Fruit fly (Drosophila melanogaster) whole organism, prepupa: Measurements from ENCODE around the gene CG13458.

Experiments used
- Blimp-1 ChIP-seq: fragments of 200-800 bp; sonication (Bioruptor generic); optimal IDR thresholded peaks from 3 replicates; lab custom pipeline; 2017; ENCODE audit warnings: missing biosample characterization, missing genetic modification characterization, mild to moderate bottlenecking, moderate library complexity, missing genetic modification reagents
- CG10631 ChIP-seq: fragments of 200-800 bp; sonication (Bioruptor generic); optimal IDR thresholded peaks from 2 replicates; lab custom pipeline; 2016; ENCODE audit warnings: missing biosample characterization, missing genetic modification characterization
- CG10669 ChIP-seq: fragments of 200-800 bp; sonication (Bioruptor generic); optimal IDR thresholded peaks from 3 replicates; lab custom pipeline; 2018; ENCODE audit warnings: missing biosample characterization, mild to moderate bottlenecking, missing genetic modification characterization, moderate library complexity
- CG11762 ChIP-seq: fragments of 200-800 bp; sonication (Bioruptor generic); optimal IDR thresholded peaks from 3 replicates; lab custom pipeline; 2016; ENCODE audit warnings: missing biosample characterization, missing genetic modification characterization; ENCODE audit not compliant: insufficient read depth
- CG3032 ChIP-seq: fragments of 200-800 bp; optimal IDR thresholded peaks from 2 replicates; lab custom pipeline; 2019; ENCODE audit warnings: missing biosample characterization, mild to moderate bottlenecking, missing genetic modification characterization, moderate library complexity
- CG31627 ChIP-seq: fragments of 200-800 bp; sonication (Bioruptor generic); optimal IDR thresholded peaks from 3 replicates; lab custom pipeline; 2016; ENCODE audit warnings: missing biosample characterization, missing genetic modification characterization
- CG34406 ChIP-seq: fragments of 200-800 bp; sonication (Bioruptor generic); optimal IDR thresholded peaks from 3 replicates; lab custom pipeline; 2016; ENCODE audit warnings: missing biosample characterization, missing genetic modification characterization
- CG6163 ChIP-seq: fragments of 200-800 bp; sonication (Bioruptor generic); IDR thresholded peaks from 3 replicates; pipeline ENCODE4 v1.3.6; 2022; ENCODE audit warnings: missing biosample characterization, missing genetic modification characterization
- CG6276 ChIP-seq: fragments of 200-800 bp; sonication (Bioruptor generic); optimal IDR thresholded peaks from 2 replicates; lab custom pipeline; 2017; ENCODE audit warnings: missing biosample characterization, mild to moderate bottlenecking, missing genetic modification characterization
- CG6792 ChIP-seq: fragments of 200-800 bp; sonication (Bioruptor generic); optimal IDR thresholded peaks from 3 replicates; lab custom pipeline; 2016; ENCODE audit warnings: missing biosample characterization, missing genetic modification characterization
- CG6808 ChIP-seq: fragments of 200-800 bp; sonication (Bioruptor generic); optimal IDR thresholded peaks from 3 replicates; lab custom pipeline; 2017; ENCODE audit warnings: missing biosample characterization, missing genetic modification characterization, mild to moderate bottlenecking, moderate library complexity, missing genetic modification reagents
- CG6854 ChIP-seq: fragments of 200-800 bp; sonication (Bioruptor generic); optimal IDR thresholded peaks from 2 replicates; lab custom pipeline; 2017; ENCODE audit warnings: missing biosample characterization, mild to moderate bottlenecking, missing genetic modification characterization
- CG7368 ChIP-seq: fragments of 200-800 bp; sonication (Bioruptor generic); optimal IDR thresholded peaks from 3 replicates; lab custom pipeline; 2016; ENCODE audit warnings: missing biosample characterization, missing genetic modification characterization
- CG9139 ChIP-seq: fragments of 200-800 bp; sonication (Bioruptor generic); optimal IDR thresholded peaks from 3 replicates; lab custom pipeline; 2017; ENCODE audit warnings: missing biosample characterization, mild to moderate bottlenecking, missing genetic modification characterization
- Eip75B ChIP-seq: fragments of 200-800 bp; sonication (Bioruptor generic); optimal IDR thresholded peaks from 3 replicates; lab custom pipeline; 2016; ENCODE audit warnings: missing biosample characterization, missing genetic modification characterization
- Eip78C ChIP-seq: fragments of 200-800 bp; sonication (Bioruptor generic); peaks from one replicate; lab custom pipeline; 2016; ENCODE audit warnings: missing biosample characterization, missing genetic modification characterization
- Eip93F ChIP-seq: fragments of 200-800 bp; sonication (Bioruptor generic); optimal IDR thresholded peaks from 2 replicates; lab custom pipeline; 2016; ENCODE audit warnings: missing biosample characterization, mild to moderate bottlenecking, missing genetic modification characterization
- Ets96B ChIP-seq: fragments of 200-800 bp; optimal IDR thresholded peaks from 2 replicates; lab custom pipeline; 2019; ENCODE audit warnings: missing biosample characterization, mild to moderate bottlenecking, missing genetic modification characterization, moderate library complexity
- Gug ChIP-seq: fragments of 200-800 bp; sonication (Bioruptor generic); IDR thresholded peaks from 2 replicates; pipeline ENCODE4 v1.3.6; 2022; ENCODE audit warnings: missing biosample characterization, missing genetic modification characterization
- Hr39 ChIP-seq: fragments of 200-800 bp; sonication (Bioruptor generic); optimal IDR thresholded peaks from 2 replicates; lab custom pipeline; 2016; ENCODE audit warnings: missing biosample characterization, missing genetic modification characterization
- Met ChIP-seq: fragments of 200-800 bp; sonication (Bioruptor generic); optimal IDR thresholded peaks from 3 replicates; lab custom pipeline; 2016; ENCODE audit warnings: missing biosample characterization, missing genetic modification characterization
- OdsH ChIP-seq: fragments of 200-800 bp; sonication (Bioruptor generic); optimal IDR thresholded peaks from 3 replicates; lab custom pipeline; 2016; ENCODE audit warnings: missing biosample characterization, missing genetic modification characterization
- acj6 ChIP-seq: fragments of 200-800 bp; sonication (Bioruptor generic); optimal IDR thresholded peaks from 3 replicates; lab custom pipeline; 2016; ENCODE audit warnings: missing biosample characterization, missing genetic modification characterization
- cyc ChIP-seq: fragments of 200-800 bp; sonication (Bioruptor generic); optimal IDR thresholded peaks from 3 replicates; lab custom pipeline; 2016; ENCODE audit warnings: missing biosample characterization, missing genetic modification characterization
- dsx ChIP-seq: fragments of 200-800 bp; optimal IDR thresholded peaks from 3 replicates; lab custom pipeline; 2019; ENCODE audit warnings: missing biosample characterization, mild to moderate bottlenecking, missing genetic modification characterization, moderate library complexity; ENCODE audit not compliant: poor library complexity, severe bottlenecking
- eg ChIP-seq: fragments of 200-800 bp; sonication (Bioruptor generic); IDR thresholded peaks from 3 replicates; pipeline ENCODE4 v1.3.6; 2022; ENCODE audit warnings: missing biosample characterization, missing genetic modification characterization
- esn ChIP-seq: fragments of 200-800 bp; sonication (Bioruptor generic); optimal IDR thresholded peaks from 2 replicates; lab custom pipeline; 2016; ENCODE audit warnings: missing biosample characterization, mild to moderate bottlenecking, missing genetic modification characterization, moderate library complexity
- fd85E ChIP-seq: fragments of 200-800 bp; sonication (Bioruptor generic); optimal IDR thresholded peaks from 3 replicates; lab custom pipeline; 2016; ENCODE audit warnings: missing biosample characterization, missing genetic modification characterization
- net ChIP-seq: fragments of 200-800 bp; sonication (Bioruptor generic); optimal IDR thresholded peaks from 3 replicates; lab custom pipeline; 2016; ENCODE audit warnings: missing biosample characterization, missing genetic modification characterization
- salr ChIP-seq, 2 experiments: fragments of 200-800 bp; sonication (Bioruptor generic); optimal IDR thresholded peaks; 3 replicates each; lab custom pipeline; 2016 to 2018; ENCODE audit warnings: missing biosample characterization in 2 of 2, missing genetic modification characterization in 2 of 2, mild to moderate bottlenecking in 1 of 2
- spab ChIP-seq: fragments of 200-800 bp; sonication (Bioruptor generic); optimal IDR thresholded peaks from 2 replicates; lab custom pipeline; 2017; ENCODE audit warnings: missing biosample characterization, mild to moderate bottlenecking, missing genetic modification characterization, missing genetic modification reagents
- ss ChIP-seq, 2 experiments: fragments of 200-800 bp; sonication (Bioruptor generic); optimal IDR thresholded peaks; 2 replicates in 1 of 2; 3 replicates in 1 of 2; lab custom pipeline; 2017 to 2018; ENCODE audit warnings: mild to moderate bottlenecking in 2 of 2, missing biosample characterization in 2 of 2, missing genetic modification characterization in 2 of 2, moderate library complexity in 1 of 2
- topi ChIP-seq: fragments of 200-800 bp; sonication (Bioruptor generic); optimal IDR thresholded peaks from 3 replicates; lab custom pipeline; 2016; ENCODE audit warnings: missing biosample characterization, missing genetic modification characterization
- vri ChIP-seq: fragments of 200-800 bp; sonication (Bioruptor generic); optimal IDR thresholded peaks from 3 replicates; lab custom pipeline; 2016; ENCODE audit warnings: missing biosample characterization, mild to moderate bottlenecking, missing genetic modification characterization

CG13458 gene

dm6 chr3L:15104849-15105555, 8.4 kb upstream of the CG13458 start (continued):
- TF ChIP-seq Gug (GFP tag; lab: Robert Waterston, UW) (peak; percentile 87), CG34406 (GFP tag; lab: Kevin White, UChicago) (peak; percentile 92), CG10669 (GFP tag; lab: Kevin White, UChicago) (peak; percentile 87), OdsH (GFP tag; lab: Kevin White, UChicago) (peak; percentile 95), CG6163 (peak; percentile 84), Hr39 (GFP tag; lab: Kevin White, UChicago) (peak; percentile 95), spab (GFP tag; lab: Kevin White, UChicago) (peak; percentile 85), CG7368 (GFP tag; lab: Kevin White, UChicago) (peak; percentile 73), CG10631 (peak; percentile 91), salr (GFP tag; optimal IDR thresholded peaks at IDR 0.05; lab: Kevin White, UChicago) (peak; percentile 78 to 90), CG31627 (GFP tag; lab: Kevin White, UChicago) (peak; percentile 96), CG9139 (GFP tag; lab: Kevin White, UChicago) (peak; percentile 65), fd85E (peak; percentile 57), CG6808 (GFP tag; lab: Kevin White, UChicago) (peak; percentile 91), net (GFP tag; lab: Kevin White, UChicago) (peak; percentile 91), vri (GFP tag; lab: Kevin White, UChicago) (peak; percentile 83), CG11762 (peak; percentile 81), eg (GFP tag; lab: Robert Waterston, UW) (peak; percentile 86), acj6 (GFP tag; lab: Kevin White, UChicago) (peak; percentile 94), esn (peak; percentile 95), CG6792 (GFP tag; lab: Kevin White, UChicago) (peak; percentile 93), Eip78C (GFP tag; lab: Kevin White, UChicago) (peak; percentile 99), CG3032 (peak; percentile 90), Eip75B (GFP tag; lab: Kevin White, UChicago) (peak; percentile 92), Eip93F (peak; percentile 88), Ets96B (tag; lab: Kevin White, UChicago) (peak; percentile 90), Met (GFP tag; lab: Kevin White, UChicago) (peak; percentile 95), cyc (GFP tag; lab: Kevin White, UChicago) (peak; percentile 92)

- TF ChIP-seq ss (GFP tag; optimal IDR thresholded peaks at IDR 0.05; lab: Kevin White, UChicago): peak in 1 of 2 experiments; percentile 48
- no peak for TF ChIP-seq net (GFP tag; lab: Kevin White, UChicago)
- TF ChIP-seq topi: no peak
- TF ChIP-seq Blimp-1: peak; percentile 49
- TF ChIP-seq CG6854 (GFP tag; lab: Kevin White, UChicago): peak; percentile 100
- TF ChIP-seq Eip78C (GFP tag; lab: Kevin White, UChicago): peak; percentile 54
- peak; percentile 10; the same call in 1 of the 3 replicates for TF ChIP-seq eg (GFP tag; lab: Robert Waterston, UW)
- TF ChIP-seq CG6276 (GFP tag; lab: Kevin White, UChicago): peak; percentile 3
- TF ChIP-seq salr (GFP tag; optimal IDR thresholded peaks at IDR 0.05; lab: Kevin White, UChicago): no peak
- TF ChIP-seq Gug (GFP tag; lab: Robert Waterston, UW): 0 out of 2 replicates have a peak, but pooled peaks have one; percentile 24
- TF ChIP-seq Met (GFP tag; lab: Kevin White, UChicago): no peak
Measured at dm6 chr3L:15105566-15106207, 7.7 kb upstream of the CG13458 start, which contains the start of gene CG45071. Gene CG45071, plus strand, starts transcription at chr3L:15105882.

dm6 chr3L:15107158-15107775, 6.1 kb upstream of the CG13458 start:
- no peak for TF ChIP-seq topi
- peak; percentile 8 for TF ChIP-seq dsx (GFP tag; lab: Kevin White, UChicago)
- TF ChIP-seq CG6854 (GFP tag; lab: Kevin White, UChicago): peak; percentile 99
